Fruit fly (Drosophila melanogaster): ENCODE measurements around the gene Kap-alpha3.

Gene Kap-alpha3

dm6 chr3R:9533181-9534124, 44.1 kb downstream of the Kap-alpha3 start (continued):
- TF ChIP-seq Fer1 (GFP tag; optimal IDR thresholded peaks at IDR 0.05): peak; percentile 97
- peak; percentile 7 for TF ChIP-seq gfzf (GFP tag; optimal IDR thresholded peaks at IDR 0.05)
- peak; percentile 85 for TF ChIP-seq Xrp1 (GFP tag; IDR thresholded peaks at IDR 0.05)
- TF ChIP-seq dan (GFP tag; IDR thresholded peaks at IDR 0.05): peak; percentile 39; the same call in 1 of the 2 replicates
- TF ChIP-seq CG16815 (GFP tag; optimal IDR thresholded peaks at IDR 0.05): peak; percentile 96
- TF ChIP-seq sim (GFP tag; IDR thresholded peaks at IDR 0.05): 0 out of 2 replicates have a peak, but pooled peaks have one; percentile 14
- TF ChIP-seq CG3281 (GFP tag; optimal IDR thresholded peaks at IDR 0.05): peak; percentile 98
- peak; percentile 75 for TF ChIP-seq Poxn (GFP tag; IDR thresholded peaks at IDR 0.05)
- TF ChIP-seq CG2202 (tag; optimal IDR thresholded peaks at IDR 0.05): peak; percentile 85
- peak; percentile 81; the same call in 1 of the 2 replicates for TF ChIP-seq CG31224 (GFP tag; IDR thresholded peaks at IDR 0.05)
- TF ChIP-seq corto (GFP tag; optimal IDR thresholded peaks at IDR 0.05): peak; percentile 91
- TF ChIP-seq Mrtf (GFP tag; IDR thresholded peaks at IDR 0.05): peak; percentile 83; the same call in 2 of the 3 replicates
- TF ChIP-seq sens-2 (GFP tag; IDR thresholded peaks at IDR 0.05): peak; percentile 33; the same call in 1 of the 2 replicates
- TF ChIP-seq CG18764 (GFP tag; optimal IDR thresholded peaks at IDR 0.05): peak; percentile 93
- TF ChIP-seq exex (tag; optimal IDR thresholded peaks at IDR 0.05): peak; percentile 44
- TF ChIP-seq mld (GFP tag; IDR thresholded peaks at IDR 0.05; ENCODE audit: partially characterized antibody): no peak
- peak; percentile 93 for TF ChIP-seq Vsx1 (GFP tag; optimal IDR thresholded peaks at IDR 0.05)
- TF ChIP-seq CG14667 (GFP tag; IDR thresholded peaks at IDR 0.05): peak; percentile 85
- TF ChIP-seq fd102C (GFP tag; optimal IDR thresholded peaks at IDR 0.05): peak; percentile 20
- TF ChIP-seq Ravus (GFP tag; IDR thresholded peaks at IDR 0.05): peak; percentile 56
- peak; percentile 83 for TF ChIP-seq ssp (GFP tag; IDR thresholded peaks at IDR 0.05)
- TF ChIP-seq Dbx (GFP tag; IDR thresholded peaks at IDR 0.05): peak; percentile 82
- TF ChIP-seq tgo (GFP tag; IDR thresholded peaks at IDR 0.05): peak; percentile 92
- TF ChIP-seq Stat92E (GFP tag; optimal IDR thresholded peaks at IDR 0.05): peak in 1 of 3 experiments; percentile 51
- peak; percentile 93 for TF ChIP-seq maf-S (GFP tag; optimal IDR thresholded peaks at IDR 0.05)
- peak; percentile 93 for TF ChIP-seq slp2 (GFP tag; optimal IDR thresholded peaks at IDR 0.05)
- peak; percentile 94 for TF ChIP-seq CG6689 (GFP tag; IDR thresholded peaks at IDR 0.05)
- peak; percentile 95 for TF ChIP-seq CG14710 (tag; optimal IDR thresholded peaks at IDR 0.05)
- TF ChIP-seq her (GFP tag; optimal IDR thresholded peaks at IDR 0.05): peak; percentile 81
- TF ChIP-seq CG6272 (GFP tag; IDR thresholded peaks at IDR 0.05): peak; percentile 82
- peak; percentile 79; the same call in 2 of the 3 replicates for TF ChIP-seq H15 (GFP tag; IDR thresholded peaks at IDR 0.05)
- peak; percentile 95 for TF ChIP-seq CG12219 (GFP tag; optimal IDR thresholded peaks at IDR 0.05)
- peak; percentile 81 for TF ChIP-seq Myb (GFP tag; optimal IDR thresholded peaks at IDR 0.05)
- peak; percentile 93 for TF ChIP-seq CG17359 (tag; optimal IDR thresholded peaks at IDR 0.05)
- peak; percentile 95 for TF ChIP-seq Camta (GFP tag; optimal IDR thresholded peaks at IDR 0.05)
- peak; percentile 84 for TF ChIP-seq CG33557 (GFP tag; optimal IDR thresholded peaks at IDR 0.05)
- TF ChIP-seq Bdp1 (GFP tag; optimal IDR thresholded peaks at IDR 0.05): peak; percentile 84
- TF ChIP-seq Ptx1 (GFP tag; IDR thresholded peaks at IDR 0.05): peak; percentile 94
- peak; percentile 88 for TF ChIP-seq Gug (GFP tag; IDR thresholded peaks at IDR 0.05)
- TF ChIP-seq CG9876 (GFP tag; optimal IDR thresholded peaks at IDR 0.05): peak; percentile 67
- peak; percentile 98 for TF ChIP-seq CG8924 (tag; optimal IDR thresholded peaks at IDR 0.05)
- peak; percentile 71 for TF ChIP-seq CG11560 (tag; IDR thresholded peaks at IDR 0.05)
- TF ChIP-seq prd (optimal IDR thresholded peaks at IDR 0.05): no peak
- TF ChIP-seq prd (GFP tag; IDR thresholded peaks at IDR 0.05): peak; percentile 90
- TF ChIP-seq dati (GFP tag; IDR thresholded peaks at IDR 0.05): peak; percentile 41; the same call in 1 of the 2 replicates
- no peak for TF ChIP-seq cad (GFP tag; optimal IDR thresholded peaks at IDR 0.05)
- TF ChIP-seq Dref (GFP tag; IDR thresholded peaks at IDR 0.05): no peak
- peak; percentile 99 for TF ChIP-seq CG7556 (GFP tag; optimal IDR thresholded peaks at IDR 0.05)
- peak; percentile 96 for TF ChIP-seq Usf (GFP tag; optimal IDR thresholded peaks at IDR 0.05)

Measured in whole organism, embryonic.